Fruit fly (Drosophila melanogaster) whole organism, adult: ENCODE measurements around the gene GatB.

Source experiments
- CG11617 ChIP-seq: fragments of 200-800 bp; sonication (Bioruptor generic); optimal IDR thresholded peaks from 2 replicates; lab custom pipeline; 2017; ENCODE audit warnings: mild to moderate bottlenecking, missing biosample characterization, missing genetic modification reagents, missing genetic modification characterization
- CG12768 ChIP-seq: fragments of 200-800 bp; sonication (Bioruptor generic); optimal IDR thresholded peaks from 2 replicates; lab custom pipeline; 2017; ENCODE audit warnings: missing biosample characterization, missing genetic modification characterization, mild to moderate bottlenecking, moderate library complexity, missing genetic modification reagents
- CG14711 ChIP-seq: fragments of 200-800 bp; sonication (Bioruptor generic); optimal IDR thresholded peaks from 2 replicates; lab custom pipeline; 2018; ENCODE audit warnings: missing biosample characterization, mild to moderate bottlenecking, missing genetic modification characterization, moderate library complexity
- CG33017 ChIP-seq: fragments of 200-800 bp; sonication (Bioruptor generic); optimal IDR thresholded peaks from 2 replicates; lab custom pipeline; 2018; ENCODE audit warnings: missing biosample characterization, mild to moderate bottlenecking, missing genetic modification characterization, moderate library complexity
- CG5204 ChIP-seq: fragments of 200-800 bp; sonication (Bioruptor generic); optimal IDR thresholded peaks from 2 replicates; lab custom pipeline; 2016; ENCODE audit warnings: missing biosample characterization, missing genetic modification characterization
- CG7045 ChIP-seq: fragments of 200-800 bp; sonication (Bioruptor generic); optimal IDR thresholded peaks from 2 replicates; lab custom pipeline; 2017; ENCODE audit warnings: missing biosample characterization, mild to moderate bottlenecking, missing genetic modification characterization
- CG7101 ChIP-seq: fragments of 200-800 bp; sonication (Bioruptor generic); optimal IDR thresholded peaks from 2 replicates; lab custom pipeline; 2018; ENCODE audit warnings: missing biosample characterization, mild to moderate bottlenecking, missing genetic modification characterization, moderate library complexity
- Clk ChIP-seq: fragments of 200-800 bp; sonication (Bioruptor generic); optimal IDR thresholded peaks from 2 replicates; lab custom pipeline; 2017; ENCODE audit warnings: missing biosample characterization, missing genetic modification characterization
- bab1 ChIP-seq: fragments of 200-800 bp; sonication (Bioruptor generic); optimal IDR thresholded peaks from 3 replicates; lab custom pipeline; 2019; ENCODE audit warnings: missing biosample characterization, mild to moderate bottlenecking, missing genetic modification characterization, moderate library complexity
- cic ChIP-seq: fragments of 200-800 bp; sonication (Bioruptor generic); optimal IDR thresholded peaks from 2 replicates; lab custom pipeline; 2017; ENCODE audit warnings: missing biosample characterization, mild to moderate bottlenecking, missing genetic modification characterization, moderate library complexity
- cnc ChIP-seq, 2 experiments: fragments of >200 bp; optimal IDR thresholded peaks; 2 replicates each; lab custom pipeline; 2017
- kay ChIP-seq: fragments of 200-800 bp; sonication (Bioruptor generic); peaks from one replicate; lab custom pipeline; 2016; ENCODE audit warnings: missing biosample characterization, missing genetic modification characterization, borderline replicate concordance
- pad ChIP-seq: fragments of 200-800 bp; sonication (Bioruptor generic); optimal IDR thresholded peaks from 3 replicates; lab custom pipeline; 2017; ENCODE audit warnings: missing biosample characterization, missing genetic modification characterization, mild to moderate bottlenecking, moderate library complexity, missing genetic modification reagents

- TF ChIP-seq CG5204 (no peak), CG11617 (GFP tag; lab: Kevin White, UChicago) (no peak), CG7101 (tag; lab: Kevin White, UChicago) (no peak), CG33017 (tag; lab: Kevin White, UChicago) (no peak), CG7045 (GFP tag; lab: Kevin White, UChicago) (no peak), CG14711 (tag; lab: Kevin White, UChicago) (no peak), CG12768 (GFP tag; lab: Kevin White, UChicago) (no peak), cic (GFP tag; lab: Kevin White, UChicago) (no peak), cnc (optimal IDR thresholded peaks at IDR 0.05; lab: Kevin White, UChicago) (no peak), bab1 (GFP tag; lab: Kevin White, UChicago) (no peak), pad (no peak), kay (no peak), Clk (no peak)
Observed at dm6 chr3R:24121669-24122068, 8.4 kb downstream of the GatB start.
